Worm (Caenorhabditis elegans) whole organism, L3 larva: ENCODE data around the gene srsx-25.

ENCODE experiments used
- R02D3.7 ChIP-seq: fragments of 150-350 bp; optimal IDR thresholded peaks from 2 replicates; lab custom pipeline; 2014; ENCODE audit warnings: missing biosample characterization, missing genetic modification characterization
- ZK546.5 ChIP-seq: sonication (generic microtip); optimal IDR thresholded peaks from 2 replicates; lab custom pipeline; 2017; ENCODE audit warnings: missing biosample characterization, missing genetic modification characterization
- aly-2 ChIP-seq: fragments of 150-350 bp; optimal IDR thresholded peaks from 2 replicates; lab custom pipeline; 2014; ENCODE audit warnings: missing biosample characterization, missing genetic modification characterization
- ama-1 ChIP-seq: fragments of 150-350 bp; optimal IDR thresholded peaks from 2 replicates; lab custom pipeline; 2018
- ceh-16 ChIP-seq: sonication (generic microtip); optimal IDR thresholded peaks from 2 replicates; lab custom pipeline; 2017; ENCODE audit warnings: missing biosample characterization, missing genetic modification characterization
- ceh-28 ChIP-seq: fragments of 150-350 bp; optimal IDR thresholded peaks from 2 replicates; lab custom pipeline; 2014; ENCODE audit warnings: missing biosample characterization, missing genetic modification reagents, missing genetic modification characterization
- ceh-9 ChIP-seq: sonication (generic microtip); optimal IDR thresholded peaks from 2 replicates; lab custom pipeline; 2018; ENCODE audit warnings: missing biosample characterization, missing genetic modification characterization
- daf-12 ChIP-seq: fragments of 150-350 bp; optimal IDR thresholded peaks from 2 replicates; lab custom pipeline; 2014; ENCODE audit warnings: missing biosample characterization, missing genetic modification reagents, missing genetic modification characterization
- egl-27 ChIP-seq: sonication (generic microtip); optimal IDR thresholded peaks from 4 replicates; lab custom pipeline; 2017; ENCODE audit warnings: missing biosample characterization, missing genetic modification reagents, missing genetic modification characterization
- egl-5 ChIP-seq: fragments of 150-350 bp; optimal IDR thresholded peaks from 2 replicates; lab custom pipeline; 2017; ENCODE audit warnings: missing biosample characterization, missing genetic modification reagents, missing genetic modification characterization, inconsistent platforms
- elt-1 ChIP-seq: fragments of 150-350 bp; optimal IDR thresholded peaks from 2 replicates; lab custom pipeline; 2014; ENCODE audit warnings: missing biosample characterization, missing genetic modification characterization
- elt-2 ChIP-seq: sonication (generic microtip); optimal IDR thresholded peaks from 2 replicates; lab custom pipeline; 2016; ENCODE audit warnings: missing genetic modification reagents, mild to moderate bottlenecking, missing genetic modification characterization, missing compliant biosample characterization
- elt-3 ChIP-seq, 3 experiments: fragments of 150-350 bp in 1 of 3; sonication (generic microtip) in 2 of 3; optimal IDR thresholded peaks; 2 replicates in 2 of 3; 4 replicates in 1 of 3; lab custom pipeline; 2014 to 2017; ENCODE audit warnings: missing biosample characterization in 3 of 3, missing genetic modification characterization in 3 of 3
- eor-1 ChIP-seq, 2 experiments: fragments of 150-350 bp; optimal IDR thresholded peaks; 2 replicates each; lab custom pipeline; 2014 to 2018; ENCODE audit warnings: missing biosample characterization in 2 of 2, missing genetic modification characterization in 2 of 2
- fkh-10 ChIP-seq: sonication (generic microtip); optimal IDR thresholded peaks from 2 replicates; lab custom pipeline; 2017; ENCODE audit warnings: missing biosample characterization, missing genetic modification reagents, missing genetic modification characterization
- fkh-2 ChIP-seq: fragments of 150-350 bp; optimal IDR thresholded peaks from 2 replicates; lab custom pipeline; 2014; ENCODE audit warnings: missing biosample characterization, missing genetic modification reagents, missing genetic modification characterization
- fos-1 ChIP-seq: fragments of 150-350 bp; optimal IDR thresholded peaks from 2 replicates; lab custom pipeline; 2014; ENCODE audit warnings: missing biosample characterization, missing genetic modification characterization
- hmg-11 ChIP-seq: sonication (generic microtip); optimal IDR thresholded peaks from 2 replicates; lab custom pipeline; 2016; ENCODE audit warnings: missing genetic modification characterization, missing compliant biosample characterization
- jun-1 ChIP-seq: fragments of 150-350 bp; optimal IDR thresholded peaks from 2 replicates; lab custom pipeline; 2014; ENCODE audit warnings: missing biosample characterization, missing genetic modification reagents, missing genetic modification characterization
- lin-15B ChIP-seq: fragments of 150-350 bp; optimal IDR thresholded peaks from 2 replicates; lab custom pipeline; 2014; ENCODE audit warnings: missing biosample characterization, missing genetic modification characterization
- lin-39 ChIP-seq: fragments of 150-350 bp; optimal IDR thresholded peaks from 2 replicates; lab custom pipeline; 2018; ENCODE audit warnings: missing biosample characterization, missing genetic modification reagents, missing genetic modification characterization
- lsy-12 ChIP-seq: sonication (generic microtip); optimal IDR thresholded peaks from 2 replicates; lab custom pipeline; 2016; ENCODE audit warnings: mild to moderate bottlenecking, missing genetic modification characterization, missing compliant biosample characterization
- mdl-1 ChIP-seq: fragments of 150-350 bp; optimal IDR thresholded peaks from 2 replicates; lab custom pipeline; 2014; ENCODE audit warnings: missing biosample characterization, missing genetic modification characterization
- mml-1 ChIP-seq: fragments of 150-350 bp; sonication (generic microtip); optimal IDR thresholded peaks from 3 replicates; lab custom pipeline; 2014; ENCODE audit warnings: missing biosample characterization, missing genetic modification characterization
- nfya-1 ChIP-seq: sonication (generic microtip); optimal IDR thresholded peaks from 2 replicates; lab custom pipeline; 2017; ENCODE audit warnings: missing genetic modification characterization, mild to moderate bottlenecking, missing compliant biosample characterization, antibody characterized with exemption, moderate library complexity; ENCODE audit not compliant: insufficient read depth
- nhr-11 ChIP-seq: fragments of 150-350 bp; optimal IDR thresholded peaks from 2 replicates; lab custom pipeline; 2014; ENCODE audit warnings: missing biosample characterization, missing genetic modification characterization
- nhr-12 ChIP-seq: fragments of 150-350 bp; optimal IDR thresholded peaks from 2 replicates; lab custom pipeline; 2014; ENCODE audit warnings: missing biosample characterization, missing genetic modification characterization
- nhr-23 ChIP-seq: fragments of 150-350 bp; optimal IDR thresholded peaks from 2 replicates; lab custom pipeline; 2014; ENCODE audit warnings: missing biosample characterization, missing genetic modification reagents, missing genetic modification characterization
- nhr-237 ChIP-seq: fragments of 150-350 bp; optimal IDR thresholded peaks from 2 replicates; lab custom pipeline; 2014; ENCODE audit warnings: missing biosample characterization, missing genetic modification characterization
- nhr-25 ChIP-seq: sonication (generic microtip); optimal IDR thresholded peaks from 2 replicates; lab custom pipeline; 2017; ENCODE audit warnings: missing biosample characterization, missing genetic modification characterization
- nhr-28 ChIP-seq: fragments of 150-350 bp; optimal IDR thresholded peaks from 2 replicates; lab custom pipeline; 2014; ENCODE audit warnings: missing biosample characterization, missing genetic modification characterization
- nhr-43 ChIP-seq: sonication (generic microtip); optimal IDR thresholded peaks from 2 replicates; lab custom pipeline; 2016; ENCODE audit warnings: mild to moderate bottlenecking, missing genetic modification characterization, missing compliant biosample characterization; ENCODE audit not compliant: poor library complexity, severe bottlenecking
- nhr-67 ChIP-seq: fragments of 150-350 bp; optimal IDR thresholded peaks from 2 replicates; lab custom pipeline; 2014; ENCODE audit warnings: missing biosample characterization, missing genetic modification characterization
- nhr-76 ChIP-seq: fragments of 150-350 bp; sonication (generic microtip); optimal IDR thresholded peaks from 5 replicates; lab custom pipeline; 2014; ENCODE audit warnings: missing biosample characterization, missing genetic modification characterization
- nhr-77 ChIP-seq: fragments of 150-350 bp; optimal IDR thresholded peaks from 2 replicates; lab custom pipeline; 2014; ENCODE audit warnings: missing biosample characterization, missing genetic modification characterization
- pha-4 ChIP-seq: fragments of 150-350 bp; optimal IDR thresholded peaks from 2 replicates; lab custom pipeline; 2014; ENCODE audit warnings: missing biosample characterization, missing genetic modification reagents, missing genetic modification characterization
- pqm-1 ChIP-seq: fragments of 150-350 bp; optimal IDR thresholded peaks from 2 replicates; lab custom pipeline; 2017; ENCODE audit warnings: missing biosample characterization, missing genetic modification characterization, inconsistent platforms
- sea-2 ChIP-seq: fragments of 150-350 bp; sonication (generic microtip); optimal IDR thresholded peaks from 4 replicates; lab custom pipeline; 2014; ENCODE audit warnings: missing biosample characterization, missing genetic modification reagents, missing genetic modification characterization
- skn-1 ChIP-seq: fragments of 150-350 bp; optimal IDR thresholded peaks from 2 replicates; lab custom pipeline; 2014; ENCODE audit warnings: missing biosample characterization, missing genetic modification characterization
- snpc-4 ChIP-seq: fragments of 150-350 bp; optimal IDR thresholded peaks from 2 replicates; lab custom pipeline; 2014; ENCODE audit warnings: missing biosample characterization, missing genetic modification characterization
- tbx-2 ChIP-seq: sonication (generic microtip); optimal IDR thresholded peaks from 2 replicates; lab custom pipeline; 2016; ENCODE audit warnings: mild to moderate bottlenecking, missing genetic modification characterization, missing compliant biosample characterization
- unc-39 ChIP-seq: sonication (generic microtip); optimal IDR thresholded peaks from 4 replicates; lab custom pipeline; 2017; ENCODE audit warnings: missing biosample characterization, missing genetic modification characterization
- unc-62 ChIP-seq: fragments of 150-350 bp; sonication (generic microtip); optimal IDR thresholded peaks from 4 replicates; lab custom pipeline; 2014; ENCODE audit warnings: missing biosample characterization, missing genetic modification reagents, missing genetic modification characterization
- zag-1 ChIP-seq: fragments of 150-350 bp; optimal IDR thresholded peaks from 2 replicates; lab custom pipeline; 2014; ENCODE audit warnings: missing biosample characterization, missing genetic modification characterization
- ztf-11 ChIP-seq: fragments of 150-350 bp; optimal IDR thresholded peaks from 2 replicates; lab custom pipeline; 2014; ENCODE audit warnings: missing biosample characterization, missing genetic modification characterization
- ztf-4 ChIP-seq: fragments of 150-350 bp; optimal IDR thresholded peaks from 2 replicates; lab custom pipeline; 2014; ENCODE audit warnings: missing biosample characterization, missing genetic modification characterization

srsx-25 gene

DNA sequence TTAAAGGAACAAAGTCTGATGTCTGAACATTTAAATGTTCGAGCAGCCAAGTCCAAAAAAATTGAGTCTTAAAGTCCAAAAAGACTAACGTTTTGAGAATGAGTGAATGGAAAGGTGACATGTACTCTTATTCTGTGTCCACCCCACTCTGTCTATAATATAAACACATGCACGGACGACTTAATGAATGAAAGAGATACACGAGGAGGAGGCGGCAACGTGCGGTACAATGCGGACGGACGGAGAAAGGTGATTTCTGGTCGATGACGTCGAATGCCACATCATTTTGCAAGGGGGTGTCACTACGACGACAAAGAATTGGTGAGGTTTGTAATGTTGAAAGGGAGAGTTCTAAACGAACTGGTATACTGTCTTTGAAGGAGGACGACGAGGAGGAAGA is 29.7 kb downstream of the srsx-25 start:
- TF ChIP-seq nhr-25 (peak; percentile 44), elt-1 (tag; lab: Kevin White, UChicago) (no peak), sea-2 (no peak), mml-1 (tag; lab: Kevin White, UChicago) (no peak), elt-2 (tag; lab: Kevin White, UChicago) (no peak), unc-39 (no peak), R02D3.7 (tag; lab: Kevin White, UChicago) (no peak), lin-39 (tag; lab: Kevin White, UChicago) (no peak), nfya-1 (tag; lab: Kevin White, UChicago) (no peak), ztf-4 (tag; lab: Kevin White, UChicago) (no peak), ceh-16 (tag; lab: Kevin White, UChicago) (no peak), fkh-10 (GFP tag; lab: Kevin White, UChicago) (no peak), nhr-12 (tag; lab: Kevin White, UChicago) (no peak), nhr-23 (tag; lab: Kevin White, UChicago) (peak; percentile 7), lsy-12 (no peak), nhr-28 (tag; lab: Kevin White, UChicago) (no peak), fos-1 (no peak), nhr-11 (tag; lab: Kevin White, UChicago) (no peak), ceh-28 (tag; lab: Kevin White, UChicago) (no peak), elt-3 (tag; optimal IDR thresholded peaks at IDR 0.05; lab: Kevin White, UChicago) (no peak), pqm-1 (tag; lab: Kevin White, UChicago) (peak; percentile 29), pha-4 (tag; lab: Kevin White, UChicago) (no peak), egl-27 (tag; lab: Kevin White, UChicago) (no peak), skn-1 (tag; lab: Kevin White, UChicago) (no peak), ama-1 (lab: Kevin White, UChicago) (peak; percentile 1), egl-5 (tag; lab: Kevin White, UChicago) (no peak), zag-1 (no peak), nhr-43 (tag; lab: Kevin White, UChicago) (peak; percentile 64), jun-1 (no peak), lin-15B (no peak)

ce11 chrIV:13395255-13395654 is 30.3 kb downstream of the srsx-25 start:
- TF ChIP-seq mml-1 (tag; lab: Kevin White, UChicago): peak; percentile 100
- TF ChIP-seq egl-5 (tag; lab: Kevin White, UChicago): peak; percentile 25
- TF ChIP-seq lin-39 (tag; lab: Kevin White, UChicago): peak; percentile 95
- no peak for TF ChIP-seq nhr-237 (tag; lab: Kevin White, UChicago)
- TF ChIP-seq aly-2 (tag; lab: Kevin White, UChicago): no peak
- no peak for TF ChIP-seq ceh-16 (tag; lab: Kevin White, UChicago)
- peak; percentile 63 for TF ChIP-seq mdl-1
- peak; percentile 90 for TF ChIP-seq nhr-25
- no peak for TF ChIP-seq nhr-67 (tag; lab: Kevin White, UChicago)
- peak; percentile 95 for TF ChIP-seq hmg-11 (tag; lab: Kevin White, UChicago)
- peak; percentile 5 for TF ChIP-seq snpc-4
- no peak for TF ChIP-seq sea-2
- peak; percentile 73 for TF ChIP-seq tbx-2 (tag; lab: Kevin White, UChicago)
- TF ChIP-seq nhr-23 (tag; lab: Kevin White, UChicago): peak; percentile 82
- TF ChIP-seq nfya-1 (tag; lab: Kevin White, UChicago): peak; percentile 91
- peak; percentile 70 for TF ChIP-seq fkh-10 (GFP tag; lab: Kevin White, UChicago)
- TF ChIP-seq pha-4 (tag; lab: Kevin White, UChicago): peak; percentile 81
- TF ChIP-seq ceh-28 (tag; lab: Kevin White, UChicago): peak; percentile 65
- no peak for TF ChIP-seq ceh-9 (tag; lab: Kevin White, UChicago)
- peak; percentile 66 for TF ChIP-seq R02D3.7 (tag; lab: Kevin White, UChicago)
- peak; percentile 65 for TF ChIP-seq pqm-1 (tag; lab: Kevin White, UChicago)
- TF ChIP-seq elt-2 (tag; lab: Kevin White, UChicago): peak; percentile 91
- TF ChIP-seq egl-27 (tag; lab: Kevin White, UChicago): peak; percentile 66
- peak; percentile 81 for TF ChIP-seq unc-62 (GFP tag; lab: Kevin White, UChicago)
- TF ChIP-seq lin-15B: peak; percentile 45
- TF ChIP-seq elt-1 (tag; lab: Kevin White, UChicago): peak; percentile 62
- TF ChIP-seq ztf-11 (tag; lab: Kevin White, UChicago): no peak
- TF ChIP-seq elt-3 (tag; optimal IDR thresholded peaks at IDR 0.05; lab: Kevin White, UChicago): peak in 1 of 3 experiments; percentile 54
- no peak for TF ChIP-seq nhr-76
- TF ChIP-seq jun-1: peak; percentile 87
- peak; percentile 59 for TF ChIP-seq lsy-12
- TF ChIP-seq nhr-11 (tag; lab: Kevin White, UChicago): peak; percentile 59
- no peak for TF ChIP-seq nhr-28 (tag; lab: Kevin White, UChicago)
- TF ChIP-seq ztf-4 (tag; lab: Kevin White, UChicago): peak; percentile 38
- peak; percentile 6 for TF ChIP-seq skn-1 (tag; lab: Kevin White, UChicago)
- TF ChIP-seq fos-1: peak; percentile 18
- TF ChIP-seq nhr-43 (tag; lab: Kevin White, UChicago): peak; percentile 93
- no peak for TF ChIP-seq ama-1 (lab: Kevin White, UChicago)
- no peak for TF ChIP-seq eor-1 (tag; optimal IDR thresholded peaks at IDR 0.05; lab: Kevin White, UChicago)
- TF ChIP-seq nhr-77 (tag; lab: Kevin White, UChicago): no peak
- TF ChIP-seq ZK546.5 (tag; lab: Kevin White, UChicago): no peak
- no peak for TF ChIP-seq fkh-2 (tag; lab: Kevin White, UChicago)
- peak; percentile 36 for TF ChIP-seq unc-39
- TF ChIP-seq zag-1: no peak
- TF ChIP-seq daf-12 (tag; lab: Kevin White, UChicago): no peak
